Worm (Caenorhabditis elegans) whole organism, L1 larva: Measurements from ENCODE around the gene Y82E9BL.3.

ENCODE experiments used
- C16A3.4 ChIP-seq: fragments of 150-350 bp; optimal IDR thresholded peaks from 2 replicates; lab custom pipeline; 2014; ENCODE audit warnings: missing biosample characterization, missing genetic modification characterization
- aha-1 ChIP-seq: fragments of 150-350 bp; optimal IDR thresholded peaks from 2 replicates; lab custom pipeline; 2014; ENCODE audit warnings: missing biosample characterization, missing genetic modification characterization
- alr-1 ChIP-seq: fragments of 200-800 bp; sonication (Bioruptor generic); optimal IDR thresholded peaks from 2 replicates; lab custom pipeline; 2018; ENCODE audit warnings: borderline replicate concordance, mild to moderate bottlenecking, missing genetic modification characterization, missing compliant biosample characterization
- aly-2 ChIP-seq: fragments of 150-350 bp; optimal IDR thresholded peaks from 2 replicates; lab custom pipeline; 2014; ENCODE audit warnings: missing biosample characterization, missing genetic modification characterization
- blmp-1 ChIP-seq: fragments of 150-350 bp; optimal IDR thresholded peaks from 2 replicates; lab custom pipeline; 2014; ENCODE audit warnings: missing biosample characterization, missing genetic modification characterization
- ceh-82 ChIP-seq, 3 experiments: fragments of 150-350 bp in 1 of 3; sonication (generic microtip) in 2 of 3; optimal IDR thresholded peaks; 2 replicates each; lab custom pipeline; 2014 to 2017; ENCODE audit warnings: missing biosample characterization in 3 of 3, missing genetic modification characterization in 3 of 3
- ceh-90 ChIP-seq: sonication (generic microtip); optimal IDR thresholded peaks from 2 replicates; lab custom pipeline; 2016; ENCODE audit warnings: missing genetic modification characterization, missing compliant biosample characterization
- efl-1 ChIP-seq, 4 experiments: fragments of 150-350 bp; optimal IDR thresholded peaks in 3 of 4; peaks in 1 of 4; 1 replicate in 1 of 4; 2 replicates in 3 of 4; lab custom pipeline; 2014; ENCODE audit warnings: missing biosample characterization in 2 of 4, missing genetic modification characterization in 2 of 4, missing genetic modification reagents in 2 of 4
- efl-3 ChIP-seq: fragments of 200-800 bp; sonication (Bioruptor generic); optimal IDR thresholded peaks from 2 replicates; lab custom pipeline; 2018; ENCODE audit warnings: mild to moderate bottlenecking, missing genetic modification characterization, missing compliant biosample characterization
- egl-13 ChIP-seq: sonication (generic microtip); optimal IDR thresholded peaks from 2 replicates; lab custom pipeline; 2016; ENCODE audit warnings: missing genotype, missing genetic modification reagents, missing genetic modification characterization, missing compliant biosample characterization
- egl-27 ChIP-seq, 2 experiments: fragments of 150-350 bp in 1 of 2; sonication (generic microtip); optimal IDR thresholded peaks; 3 replicates each; lab custom pipeline; 2017 to 2018; ENCODE audit warnings: missing biosample characterization in 2 of 2, missing genetic modification characterization in 2 of 2, missing genetic modification reagents in 2 of 2
- elt-2 ChIP-seq: sonication (generic microtip); optimal IDR thresholded peaks from 2 replicates; lab custom pipeline; 2016; ENCODE audit warnings: missing genetic modification characterization, mild to moderate bottlenecking, inconsistent platforms, missing compliant biosample characterization, missing genetic modification reagents
- fkh-4 ChIP-seq: sonication (generic microtip); optimal IDR thresholded peaks from 2 replicates; lab custom pipeline; 2016; ENCODE audit warnings: missing compliant biosample characterization, missing genetic modification characterization, borderline replicate concordance
- fkh-8 ChIP-seq: sonication (generic microtip); optimal IDR thresholded peaks from 2 replicates; lab custom pipeline; 2016; ENCODE audit warnings: mild to moderate bottlenecking, missing genetic modification characterization, missing compliant biosample characterization
- fos-1 ChIP-seq: fragments of 150-350 bp; optimal IDR thresholded peaks from 2 replicates; lab custom pipeline; 2014; ENCODE audit warnings: missing biosample characterization, missing genetic modification characterization
- hlh-17 ChIP-seq: fragments of 200-800 bp; sonication (Bioruptor generic); optimal IDR thresholded peaks from 2 replicates; lab custom pipeline; 2018; ENCODE audit warnings: missing genetic modification characterization, mild to moderate bottlenecking, missing compliant biosample characterization, moderate library complexity, borderline replicate concordance
- hlh-4 ChIP-seq: sonication (generic microtip); optimal IDR thresholded peaks from 2 replicates; lab custom pipeline; 2016; ENCODE audit warnings: mild to moderate bottlenecking, missing genetic modification characterization, missing compliant biosample characterization
- hpl-2 ChIP-seq: fragments of 150-350 bp; optimal IDR thresholded peaks from 2 replicates; lab custom pipeline; 2014; ENCODE audit warnings: missing biosample characterization, missing genetic modification reagents, missing genetic modification characterization
- irx-1 ChIP-seq: sonication (generic microtip); optimal IDR thresholded peaks from 2 replicates; lab custom pipeline; 2016; ENCODE audit warnings: missing genetic modification characterization, missing compliant biosample characterization
- isw-1 ChIP-seq: fragments of 200-800 bp; sonication (Bioruptor generic); IDR thresholded peaks from 2 replicates; pipeline ENCODE4 v1.3.6; 2022; ENCODE audit warnings: missing genetic modification characterization, missing compliant biosample characterization
- jun-1 ChIP-seq: fragments of 150-350 bp; optimal IDR thresholded peaks from 2 replicates; lab custom pipeline; 2014; ENCODE audit warnings: missing biosample characterization, missing genetic modification reagents, missing genetic modification characterization
- lin-13 ChIP-seq: fragments of 150-350 bp; optimal IDR thresholded peaks from 2 replicates; lab custom pipeline; 2014; ENCODE audit warnings: missing biosample characterization, missing genetic modification reagents, missing genetic modification characterization
- lsy-2 ChIP-seq, 2 experiments: fragments of 150-350 bp; optimal IDR thresholded peaks; 2 replicates each; lab custom pipeline; 2014; ENCODE audit warnings: missing biosample characterization in 2 of 2, missing genetic modification characterization in 2 of 2
- mab-9 ChIP-seq: fragments of 200-800 bp; sonication (Bioruptor generic); IDR thresholded peaks from 2 replicates; pipeline ENCODE4 v1.3.6; 2022; ENCODE audit warnings: missing genetic modification reagents, missing genetic modification characterization, missing compliant biosample characterization
- mep-1 ChIP-seq: fragments of 150-350 bp; optimal IDR thresholded peaks from 2 replicates; lab custom pipeline; 2014; ENCODE audit warnings: missing biosample characterization, missing genetic modification characterization
- nhr-11 ChIP-seq: fragments of 150-350 bp; optimal IDR thresholded peaks from 2 replicates; lab custom pipeline; 2014; ENCODE audit warnings: missing biosample characterization, missing genetic modification characterization
- nhr-19 ChIP-seq: fragments of 200-800 bp; sonication (Bioruptor generic); conservative IDR thresholded peaks from 2 replicates; pipeline ENCODE4 v1.3.6; 2022; ENCODE audit warnings: missing genetic modification characterization, missing compliant biosample characterization
- nhr-28 ChIP-seq: fragments of 150-350 bp; optimal IDR thresholded peaks from 2 replicates; lab custom pipeline; 2014; ENCODE audit warnings: missing biosample characterization, missing genetic modification characterization
- nhr-71 ChIP-seq: sonication (generic microtip); optimal IDR thresholded peaks from 2 replicates; lab custom pipeline; 2016; ENCODE audit warnings: mild to moderate bottlenecking, missing genetic modification characterization, moderate library complexity, missing compliant biosample characterization
- nhr-84 ChIP-seq: sonication (generic microtip); optimal IDR thresholded peaks from 2 replicates; lab custom pipeline; 2017; ENCODE audit warnings: missing biosample characterization, missing genetic modification characterization
- pax-3 ChIP-seq: fragments of 200-800 bp; sonication (Bioruptor generic); optimal IDR thresholded peaks from 2 replicates; lab custom pipeline; 2018; ENCODE audit warnings: mild to moderate bottlenecking, missing genetic modification characterization, moderate library complexity, missing compliant biosample characterization
- pqm-1 ChIP-seq: sonication (generic microtip); optimal IDR thresholded peaks from 3 replicates; lab custom pipeline; 2017; ENCODE audit warnings: missing biosample characterization, missing genetic modification characterization
- sox-4 ChIP-seq: sonication (generic microtip); optimal IDR thresholded peaks from 2 replicates; lab custom pipeline; 2016; ENCODE audit warnings: missing genetic modification characterization, missing compliant biosample characterization
- unc-130 ChIP-seq: fragments of 150-350 bp; optimal IDR thresholded peaks from 2 replicates; lab custom pipeline; 2017; ENCODE audit warnings: missing biosample characterization, missing genetic modification characterization, inconsistent platforms

Y82E9BL.3 gene

ce11 chrIII:1323555-1323954 lies 27.1 kb downstream of the Y82E9BL.3 start:
- TF ChIP-seq elt-2 (tag; lab: Kevin White, UChicago) (peak; percentile 92), pqm-1 (tag; lab: Kevin White, UChicago) (peak; percentile 89), nhr-11 (tag; lab: Kevin White, UChicago) (no peak), fos-1 (tag; lab: Kevin White, UChicago) (no peak), isw-1 (no peak), lsy-2 (tag; optimal IDR thresholded peaks at IDR 0.05; lab: Kevin White, UChicago) (peak in 1 of 2 experiments; percentile 20), nhr-28 (tag; lab: Kevin White, UChicago) (no peak), hlh-4 (tag; lab: Kevin White, UChicago) (no peak), ceh-90 (tag; lab: Kevin White, UChicago) (no peak), fkh-4 (tag; lab: Kevin White, UChicago) (no peak), egl-13 (tag; lab: Kevin White, UChicago) (no peak), aly-2 (tag; lab: Kevin White, UChicago) (no peak), pax-3 (tag; lab: Kevin White, UChicago) (peak; percentile 16), ceh-82 (tag; optimal IDR thresholded peaks at IDR 0.05; lab: Kevin White, UChicago) (no peak), unc-130 (tag; lab: Kevin White, UChicago) (no peak), alr-1 (tag; lab: Kevin White, UChicago) (no peak), fkh-8 (no peak), hlh-17 (GFP tag; lab: Kevin White, UChicago) (no peak), nhr-84 (tag; lab: Kevin White, UChicago) (no peak)

- TF ChIP-seq aly-2 (tag; lab: Kevin White, UChicago) (no peak), alr-1 (tag; lab: Kevin White, UChicago) (no peak), lin-13 (GFP tag; lab: Kevin White, UChicago) (no peak), aha-1 (tag; lab: Kevin White, UChicago) (no peak), lsy-2 (tag; optimal IDR thresholded peaks at IDR 0.05; lab: Kevin White, UChicago) (no peak), blmp-1 (tag; lab: Kevin White, UChicago) (no peak), jun-1 (tag; lab: Kevin White, UChicago) (no peak), mab-9 (GFP tag; lab: Robert Waterston, UW) (no peak), hpl-2 (GFP tag; lab: Kevin White, UChicago) (no peak)
Observed at ce11 chrIII:1321561-1321960, 29.1 kb downstream of the Y82E9BL.3 start, which contains the start of gene fbxa-15. TSS of gene fbxa-15 (minus strand) at chrIII:1321661.

ce11 chrIII:1315038-1315437 lies 35.6 kb downstream of the Y82E9BL.3 start, which contains the start of the genes fbxa-80 and fbxa-19:
TSS of gene fbxa-80 (minus strand) at chrIII:1315210.
TSS of gene fbxa-19 (plus strand) at chrIII:1315401.
- TF ChIP-seq nhr-19 (no peak), elt-2 (tag; lab: Kevin White, UChicago) (peak; percentile 33), egl-27 (tag; optimal IDR thresholded peaks at IDR 0.05; lab: Kevin White, UChicago) (no peak)

- no peak for TF ChIP-seq efl-1 (optimal IDR thresholded peaks at IDR 0.05; lab: Kevin White, UChicago)
- TF ChIP-seq efl-1 (GFP tag; optimal IDR thresholded peaks at IDR 0.05 in 1 of 2; lab: Kevin White, UChicago), result peak in 1 of 2 experiments; percentile 24
- TF ChIP-seq nhr-71 (tag; lab: Kevin White, UChicago), result no peak
Observed at ce11 chrIII:1314283-1314682, 36.4 kb downstream of the Y82E9BL.3 start.

ce11 chrIII:1311367-1311766 lies 39.3 kb downstream of the Y82E9BL.3 start:
- TF ChIP-seq unc-130 (tag; lab: Kevin White, UChicago) (no peak), irx-1 (no peak), efl-3 (no peak), C16A3.4 (no peak), mep-1 (tag; lab: Kevin White, UChicago) (no peak), hlh-4 (tag; lab: Kevin White, UChicago) (no peak), isw-1 (no peak), sox-4 (no peak)
- TF ChIP-seq, all 84 proteins: peak for 0
